Fruit fly (Drosophila melanogaster): ENCODE results near the gene Ufsp2.

DNA sequence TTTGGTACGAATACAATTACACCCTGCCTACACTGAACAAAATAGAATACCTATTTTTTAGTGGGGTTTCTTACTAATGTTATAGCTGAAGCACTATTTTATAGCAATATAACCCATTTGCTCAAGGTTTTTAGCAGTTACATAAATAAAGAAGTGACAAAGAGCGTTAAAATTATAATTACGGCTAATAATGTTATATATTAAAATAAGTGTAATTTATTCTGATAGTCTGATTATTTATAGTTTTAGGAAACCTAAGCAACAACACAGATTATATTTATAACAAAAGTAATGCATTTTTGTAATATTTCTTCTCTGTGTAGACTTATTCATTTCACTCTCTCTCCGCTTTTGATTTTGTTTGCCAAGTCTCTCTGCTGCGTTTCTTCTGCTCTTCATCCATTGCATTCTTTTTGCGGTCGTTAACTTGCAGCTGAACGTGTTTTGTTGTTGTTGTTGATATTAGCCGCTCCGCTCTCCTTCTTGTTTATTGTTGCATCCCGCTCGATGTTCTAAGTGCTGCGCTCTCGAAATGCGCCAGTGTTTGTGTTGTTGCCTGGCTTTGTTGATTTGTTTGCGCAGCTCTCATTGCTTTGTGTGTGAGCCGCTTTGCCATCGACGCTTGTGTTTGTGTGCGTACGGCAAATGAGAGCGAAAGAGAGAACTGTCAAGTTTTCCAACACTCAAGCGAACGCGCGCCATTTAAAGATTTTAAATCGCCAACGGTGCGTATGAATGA, 49.5 kb downstream of the Ufsp2 start:
- TF ChIP-seq h (optimal IDR thresholded peaks at IDR 0.05) (no peak), ttk (optimal IDR thresholded peaks at IDR 0.05) (no peak), psq (optimal IDR thresholded peaks at IDR 0.05) (no peak), insv (optimal IDR thresholded peaks at IDR 0.05) (no peak)
